Fruit fly (Drosophila melanogaster) S2 (cell line): Measurements from ENCODE around the gene CG14440.

ENCODE experiments used
- CG8478 ChIP-seq: fragments of >200 bp; optimal IDR thresholded peaks from 2 replicates; lab custom pipeline; 2018
- CTCF ChIP-seq, 2 experiments: fragments of >200 bp; optimal IDR thresholded peaks; 2 replicates each; lab custom pipeline; 2018

DNA sequence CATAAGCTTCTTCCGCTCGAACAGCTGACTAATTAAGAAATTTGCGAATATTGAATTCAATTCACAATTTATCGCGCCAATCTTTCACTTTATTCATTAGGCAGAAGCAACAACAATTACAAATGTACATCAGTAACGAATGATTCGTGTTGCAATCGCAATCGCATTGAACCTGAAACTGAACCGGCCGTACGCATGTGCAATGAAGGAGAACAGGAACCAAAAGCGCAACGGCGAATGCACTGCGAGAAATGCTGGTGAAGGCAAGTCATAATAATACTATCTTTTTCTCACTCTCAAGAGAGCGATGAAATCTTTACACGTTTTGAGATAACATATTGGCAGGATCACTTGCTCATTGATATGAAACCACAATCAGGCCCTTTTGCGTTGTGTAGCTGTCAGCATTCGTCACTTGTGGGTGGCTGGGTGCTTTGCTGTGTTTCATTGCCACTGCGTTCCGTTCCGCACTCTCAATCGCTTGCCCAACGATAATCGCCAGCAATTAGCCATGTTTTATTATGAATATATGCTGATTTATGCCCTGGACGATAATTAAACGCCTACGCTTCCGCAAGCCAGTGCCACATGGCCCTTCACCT, 26.6 kb upstream of the CG14440 start:
- TF ChIP-seq CTCF (optimal IDR thresholded peaks at IDR 0.05; lab: Kevin White, UChicago): no peak
- TF ChIP-seq CG8478 (lab: Kevin White, UChicago): no peak
